Worm (Caenorhabditis elegans) whole organism, L3 larva: ENCODE data around the gene grl-30.

Experiments used
- fos-1 ChIP-seq: fragments of 150-350 bp; optimal IDR thresholded peaks from 2 replicates; lab custom pipeline; 2014; ENCODE audit warnings: missing biosample characterization, missing genetic modification characterization
- lin-15B ChIP-seq: fragments of 150-350 bp; optimal IDR thresholded peaks from 2 replicates; lab custom pipeline; 2014; ENCODE audit warnings: missing biosample characterization, missing genetic modification characterization

DNA sequence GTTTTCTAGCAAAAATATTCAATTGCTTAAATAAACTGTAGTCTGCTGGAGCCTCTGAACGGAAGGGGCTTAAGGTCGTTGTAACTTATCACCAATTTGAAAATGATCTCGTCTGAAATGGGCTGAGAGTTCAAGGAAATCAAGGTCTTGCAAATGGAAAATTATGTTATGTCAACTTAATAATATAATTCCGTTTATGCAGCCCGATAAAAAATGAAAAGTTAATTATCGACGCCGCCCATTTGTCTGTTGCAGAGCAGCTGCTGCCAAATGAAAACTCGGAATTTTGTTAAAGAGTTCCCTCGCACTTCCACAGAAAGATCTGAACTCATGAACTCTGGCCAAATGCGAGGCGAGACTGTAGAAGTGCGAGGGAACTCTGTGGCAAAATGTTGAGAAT lies 15.0 kb upstream of the grl-30 start, which contains the start of gene srbc-67:
- TF ChIP-seq fos-1 (tag; lab: Kevin White, UChicago) (no peak), lin-15B (no peak)
